Fruit fly (Drosophila melanogaster) whole organism, embryonic: ENCODE results near the gene CG13081.
A peak's percentile ranks its signal among the peaks of the same experiment; 100 is the strongest.

Experiments
- Atf-2 ChIP-seq: fragments of 200-800 bp; sonication (Bioruptor generic); optimal IDR thresholded peaks from 2 replicates; lab custom pipeline; 2016; ENCODE audit warnings: missing biosample characterization, missing genetic modification characterization
- Atf3 ChIP-seq: fragments of 200-800 bp; sonication (Bioruptor generic); optimal IDR thresholded peaks from 3 replicates; lab custom pipeline; 2016; ENCODE audit warnings: missing biosample characterization, missing genetic modification characterization
- Awh ChIP-seq: fragments of 200-800 bp; sonication (Bioruptor generic); IDR thresholded peaks from 2 replicates; pipeline ENCODE4, ENCODE4 v1.3.6; 2022; ENCODE audit warnings: missing biosample characterization, missing genetic modification characterization
- CG11504 ChIP-seq: fragments of 200-800 bp; sonication (Bioruptor generic); optimal IDR thresholded peaks from 3 replicates; lab custom pipeline; 2019; ENCODE audit warnings: missing biosample characterization, mild to moderate bottlenecking, missing genetic modification characterization, moderate library complexity
- CG13775 ChIP-seq: fragments of 200-800 bp; sonication (Bioruptor generic); optimal IDR thresholded peaks from 3 replicates; lab custom pipeline; 2017; ENCODE audit warnings: missing biosample characterization, mild to moderate bottlenecking, missing genetic modification characterization
- CG15073 ChIP-seq: fragments of 200-800 bp; sonication (Bioruptor generic); optimal IDR thresholded peaks from 2 replicates; lab custom pipeline; 2016; ENCODE audit warnings: missing biosample characterization, missing genetic modification characterization
- CG1792 ChIP-seq: fragments of 200-800 bp; sonication (Bioruptor generic); optimal IDR thresholded peaks from 2 replicates; lab custom pipeline; 2016; ENCODE audit warnings: missing biosample characterization, missing genetic modification characterization
- CG18262 ChIP-seq: fragments of 200-800 bp; optimal IDR thresholded peaks from 3 replicates; lab custom pipeline; 2019; ENCODE audit warnings: missing biosample characterization, mild to moderate bottlenecking, missing genetic modification characterization, moderate library complexity
- CG2712 ChIP-seq: fragments of 200-800 bp; optimal IDR thresholded peaks from 3 replicates; lab custom pipeline; 2019; ENCODE audit warnings: missing biosample characterization, mild to moderate bottlenecking, missing genetic modification characterization, moderate library complexity
- CG4328 ChIP-seq: fragments of 200-800 bp; sonication (Bioruptor generic); optimal IDR thresholded peaks from 3 replicates; lab custom pipeline; 2017; ENCODE audit warnings: missing biosample characterization, missing genetic modification reagents, missing genetic modification characterization
- CG4730 ChIP-seq: fragments of 200-800 bp; sonication (Bioruptor generic); IDR thresholded peaks from 2 replicates; pipeline ENCODE4 v1.3.6; 2022; ENCODE audit warnings: missing biosample characterization, missing genetic modification characterization
- CG4820 ChIP-seq: fragments of 200-800 bp; sonication (Bioruptor generic); optimal IDR thresholded peaks from 3 replicates; lab custom pipeline; 2016; ENCODE audit warnings: missing biosample characterization, missing genetic modification characterization
- CG6175 ChIP-seq: fragments of 200-800 bp; sonication (Bioruptor generic); IDR thresholded peaks from 3 replicates; pipeline ENCODE4 v1.3.6; 2022; ENCODE audit warnings: missing biosample characterization, missing genetic modification characterization
- CG8944 ChIP-seq: fragments of 200-800 bp; sonication (Bioruptor generic); optimal IDR thresholded peaks from 3 replicates; lab custom pipeline; 2016; ENCODE audit warnings: missing biosample characterization, missing genetic modification characterization
- D ChIP-seq, 2 experiments: fragments of 200-800 bp in 1 of 2; fragments of >200 bp in 1 of 2; sonication (Bioruptor generic) in 1 of 2; optimal IDR thresholded peaks; 2 replicates in 1 of 2; 3 replicates in 1 of 2; lab custom pipeline; 2017; ENCODE audit warnings: mild to moderate bottlenecking in 1 of 2, missing biosample characterization in 1 of 2, missing genetic modification characterization in 1 of 2, missing genetic modification reagents in 1 of 2
- D19B ChIP-seq: fragments of 200-800 bp; sonication (Bioruptor generic); optimal IDR thresholded peaks from 2 replicates; lab custom pipeline; 2017; ENCODE audit warnings: missing biosample characterization, mild to moderate bottlenecking, missing genetic modification characterization
- Doc3 ChIP-seq: fragments of 200-800 bp; sonication (Bioruptor generic); IDR thresholded peaks from 3 replicates; pipeline ENCODE4 v1.3.6; 2022; ENCODE audit warnings: missing biosample characterization, missing genetic modification characterization; ENCODE audit not compliant: partially characterized antibody
- Dref ChIP-seq: fragments of 200-800 bp; sonication (Bioruptor generic); IDR thresholded peaks from 2 replicates; pipeline ENCODE4 v1.3.6; 2022; ENCODE audit warnings: missing biosample characterization, missing genetic modification characterization
- Eip74EF ChIP-seq, 2 experiments: fragments of 200-800 bp in 1 of 2; fragments of >200 bp in 1 of 2; sonication (Bioruptor generic) in 1 of 2; optimal IDR thresholded peaks; 2 replicates each; lab custom pipeline; 2017 to 2019; ENCODE audit warnings: missing biosample characterization in 2 of 2, missing genetic modification characterization in 2 of 2, mild to moderate bottlenecking in 1 of 2, moderate library complexity in 1 of 2
- Ets65A ChIP-seq: fragments of 200-800 bp; sonication (Bioruptor generic); peaks from one replicate; lab custom pipeline; 2016; ENCODE audit warnings: missing biosample characterization, missing genetic modification characterization
- H15 ChIP-seq: fragments of 200-800 bp; sonication (Bioruptor generic); IDR thresholded peaks from 3 replicates; pipeline ENCODE4 v1.3.6; 2022; ENCODE audit warnings: missing biosample characterization, missing genetic modification characterization
- HmgZ ChIP-seq: fragments of 200-800 bp; sonication (Bioruptor generic); optimal IDR thresholded peaks from 2 replicates; lab custom pipeline; 2018; ENCODE audit warnings: missing biosample characterization, mild to moderate bottlenecking, missing genetic modification characterization
- Nf-YC ChIP-seq: fragments of 200-800 bp; optimal IDR thresholded peaks from 3 replicates; lab custom pipeline; 2019; ENCODE audit warnings: missing biosample characterization, mild to moderate bottlenecking, missing genetic modification characterization, moderate library complexity
- PHDP ChIP-seq: fragments of 200-800 bp; sonication (Bioruptor generic); optimal IDR thresholded peaks from 3 replicates; lab custom pipeline; 2018; ENCODE audit warnings: missing biosample characterization, mild to moderate bottlenecking, missing genetic modification characterization, moderate library complexity
- Pdp1 ChIP-seq, 2 experiments: fragments of 200-800 bp; sonication (Bioruptor generic); optimal IDR thresholded peaks; 3 replicates each; lab custom pipeline; 2016; ENCODE audit warnings: missing biosample characterization in 2 of 2, missing genetic modification characterization in 2 of 2, mild to moderate bottlenecking in 1 of 2, moderate library complexity in 1 of 2
- Taf1 ChIP-seq: fragments of 200-800 bp; sonication (Bioruptor generic); IDR thresholded peaks from 2 replicates; pipeline ENCODE4 v1.3.6; 2022; ENCODE audit warnings: missing biosample characterization, missing genetic modification characterization
- YL-1 ChIP-seq: fragments of 200-800 bp; sonication (Bioruptor generic); optimal IDR thresholded peaks from 3 replicates; lab custom pipeline; 2017; ENCODE audit warnings: missing biosample characterization, mild to moderate bottlenecking, missing genetic modification characterization
- ara ChIP-seq: fragments of 200-800 bp; sonication (Bioruptor generic); IDR thresholded peaks from 2 replicates; pipeline ENCODE4 v1.3.6; 2022; ENCODE audit warnings: missing biosample characterization, missing genetic modification characterization
- bigmax ChIP-seq: fragments of 200-800 bp; sonication (Bioruptor generic); optimal IDR thresholded peaks from 2 replicates; lab custom pipeline; 2018; ENCODE audit warnings: missing biosample characterization, mild to moderate bottlenecking, missing genetic modification characterization
- crc ChIP-seq: fragments of 200-800 bp; sonication (Bioruptor generic); optimal IDR thresholded peaks from 2 replicates; lab custom pipeline; 2016; ENCODE audit warnings: missing biosample characterization, missing genetic modification characterization
- croc ChIP-seq: fragments of 200-800 bp; sonication (Bioruptor generic); conservative IDR thresholded peaks from 3 replicates; pipeline ENCODE4 v1.3.6; 2022; ENCODE audit warnings: missing biosample characterization, missing genetic modification characterization
- dati ChIP-seq: fragments of 200-800 bp; sonication (Bioruptor generic); IDR thresholded peaks from 2 replicates; pipeline ENCODE4 v1.3.6; 2022; ENCODE audit warnings: missing biosample characterization, missing genetic modification characterization
- ftz-f1 ChIP-seq: fragments of 200-800 bp; sonication (Bioruptor generic); optimal IDR thresholded peaks from 2 replicates; lab custom pipeline; 2016; ENCODE audit warnings: missing biosample characterization, missing genetic modification characterization
- hbn ChIP-seq: fragments of 200-800 bp; sonication (Bioruptor generic); IDR thresholded peaks from 2 replicates; pipeline ENCODE4 v1.3.6; 2022; ENCODE audit warnings: missing biosample characterization, missing genetic modification characterization; ENCODE audit not compliant: partially characterized antibody
- jumu ChIP-seq: fragments of 200-800 bp; sonication (Bioruptor generic); optimal IDR thresholded peaks from 3 replicates; lab custom pipeline; 2016; ENCODE audit warnings: missing biosample characterization, missing genetic modification characterization
- ken ChIP-seq: fragments of 200-800 bp; sonication (Bioruptor generic); IDR thresholded peaks from 3 replicates; pipeline ENCODE4 v1.3.6; 2022; ENCODE audit warnings: missing biosample characterization, missing genetic modification characterization
- mirr ChIP-seq: fragments of 200-800 bp; sonication (Bioruptor generic); optimal IDR thresholded peaks from 3 replicates; lab custom pipeline; 2018; ENCODE audit warnings: missing biosample characterization, mild to moderate bottlenecking, missing genetic modification characterization
- org-1 ChIP-seq: fragments of 200-800 bp; sonication (Bioruptor generic); optimal IDR thresholded peaks from 2 replicates; lab custom pipeline; 2017; ENCODE audit warnings: missing biosample characterization, missing genetic modification characterization
- pnt ChIP-seq: fragments of 200-800 bp; sonication (Bioruptor generic); optimal IDR thresholded peaks from 3 replicates; lab custom pipeline; 2016; ENCODE audit warnings: missing biosample characterization, missing genetic modification characterization
- sim ChIP-seq: fragments of 200-800 bp; sonication (Bioruptor generic); IDR thresholded peaks from 2 replicates; pipeline ENCODE4 v1.3.6; 2022; ENCODE audit warnings: missing biosample characterization, missing genetic modification characterization
- sima ChIP-seq: fragments of 200-800 bp; sonication (Bioruptor generic); optimal IDR thresholded peaks from 2 replicates; lab custom pipeline; 2016; ENCODE audit warnings: missing biosample characterization, missing genetic modification characterization
- slbo ChIP-seq: fragments of 200-800 bp; sonication (Bioruptor generic); IDR thresholded peaks from 2 replicates; pipeline ENCODE4 v1.3.6; 2022; ENCODE audit warnings: missing biosample characterization, missing genetic modification characterization
- slou ChIP-seq: fragments of 200-800 bp; sonication (Bioruptor generic); optimal IDR thresholded peaks from 3 replicates; lab custom pipeline; 2016; ENCODE audit warnings: missing biosample characterization, missing genetic modification characterization
- tgo ChIP-seq: fragments of 200-800 bp; sonication (Bioruptor generic); IDR thresholded peaks from 3 replicates; pipeline ENCODE4 v1.3.6; 2022; ENCODE audit warnings: missing biosample characterization, missing genetic modification characterization
- tll ChIP-seq, 2 experiments: fragments of 200-800 bp in 1 of 2; fragments of >200 bp in 1 of 2; sonication (Bioruptor generic) in 1 of 2; optimal IDR thresholded peaks; 2 replicates each; lab custom pipeline; 2017 to 2019; ENCODE audit warnings: missing biosample characterization in 2 of 2, missing genetic modification characterization in 2 of 2, mild to moderate bottlenecking in 1 of 2, moderate library complexity in 1 of 2
- tup ChIP-seq: fragments of 200-800 bp; sonication (Bioruptor generic); optimal IDR thresholded peaks from 2 replicates; lab custom pipeline; 2016; ENCODE audit warnings: missing biosample characterization, mild to moderate bottlenecking, missing genetic modification characterization, moderate library complexity
- twi ChIP-seq: fragments of 200-800 bp; optimal IDR thresholded peaks from 2 replicates; lab custom pipeline; 2019; ENCODE audit warnings: missing biosample characterization, mild to moderate bottlenecking, missing genetic modification characterization, moderate library complexity
- tx ChIP-seq: fragments of 200-800 bp; sonication (Bioruptor generic); optimal IDR thresholded peaks from 2 replicates; lab custom pipeline; 2016; ENCODE audit warnings: missing biosample characterization, missing genetic modification characterization
- vfl ChIP-seq: fragments of 200-800 bp; sonication (Bioruptor generic); optimal IDR thresholded peaks from 2 replicates; lab custom pipeline; 2016; ENCODE audit warnings: missing biosample characterization, missing genetic modification characterization

CG13081 gene

dm6 chr2L:19492934-19493686, 47.3 kb upstream of the CG13081 start, which contains the start of the genes swm and Ctu2 (continued):
- TF ChIP-seq CG11504 (tag; lab: Kevin White, UChicago) (no peak), CG1792 (GFP tag; lab: Kevin White, UChicago) (no peak), Nf-YC (tag; lab: Kevin White, UChicago) (peak; percentile 77), CG13775 (GFP tag; lab: Kevin White, UChicago) (peak; percentile 55), tup (no peak), Taf1 (GFP tag; lab: Robert Waterston, UW) (no peak; the same call in 1 of the 2 replicates), CG2712 (peak; percentile 81), CG4730 (GFP tag; lab: Robert Waterston, UW) (no peak), H15 (GFP tag; lab: Robert Waterston, UW) (no peak), hbn (peak; percentile 66), ftz-f1 (peak; percentile 92), twi (tag; lab: Kevin White, UChicago) (peak; percentile 74), pnt (GFP tag; lab: Kevin White, UChicago) (no peak), Doc3 (GFP tag; lab: Robert Waterston, UW) (peak; percentile 70), Ets65A (GFP tag; lab: Kevin White, UChicago) (no peak), tll (GFP tag; optimal IDR thresholded peaks at IDR 0.05; lab: Kevin White, UChicago) (no peak), sima (GFP tag; lab: Kevin White, UChicago) (no peak), tgo (GFP tag; lab: Robert Waterston, UW) (peak; percentile 42; the same call in 2 of the 3 replicates), crc (GFP tag; lab: Kevin White, UChicago) (no peak), tx (GFP tag; lab: Kevin White, UChicago) (no peak), Awh (GFP tag; lab: Robert Waterston, UW) (no peak), Dref (GFP tag; lab: Robert Waterston, UW) (peak; percentile 81), dati (GFP tag; lab: Robert Waterston, UW) (no peak), slbo (GFP tag; lab: Robert Waterston, UW) (peak; percentile 78), HmgZ (peak; percentile 22), CG8944 (GFP tag; lab: Kevin White, UChicago) (no peak), org-1 (GFP tag; lab: Kevin White, UChicago) (no peak), CG18262 (tag; lab: Kevin White, UChicago) (peak; percentile 73), YL-1 (GFP tag; lab: Kevin White, UChicago) (peak; percentile 93), jumu (GFP tag; lab: Kevin White, UChicago) (no peak), CG4820 (peak; percentile 38), mirr (no peak), PHDP (tag; lab: Kevin White, UChicago) (peak; percentile 75), D (optimal IDR thresholded peaks at IDR 0.05; lab: Kevin White, UChicago) (no peak), D (GFP tag; optimal IDR thresholded peaks at IDR 0.05; lab: Kevin White, UChicago) (peak; percentile 40), Atf-2 (GFP tag; lab: Kevin White, UChicago) (no peak), CG15073 (GFP tag; lab: Kevin White, UChicago) (no peak), CG4328 (GFP tag; lab: Kevin White, UChicago) (peak; percentile 66), Pdp1 (GFP tag; optimal IDR thresholded peaks at IDR 0.05; lab: Kevin White, UChicago) (peak in 1 of 2 experiments; percentile 18), bigmax (GFP tag; lab: Kevin White, UChicago) (no peak), ken (GFP tag; lab: Robert Waterston, UW) (0 out of 3 replicates have a peak, but pooled peaks have one; percentile 33), slou (GFP tag; lab: Kevin White, UChicago) (peak; percentile 34), croc (peak; percentile 29; the same call in 1 of the 3 replicates), ara (GFP tag; lab: Robert Waterston, UW) (no peak), D19B (GFP tag; lab: Kevin White, UChicago) (peak; percentile 46), Eip74EF (GFP tag; optimal IDR thresholded peaks at IDR 0.05; lab: Kevin White, UChicago) (no peak), vfl (GFP tag; lab: Kevin White, UChicago) (peak; percentile 16), Atf3 (no peak), CG6175 (GFP tag; lab: Robert Waterston, UW) (no peak), sim (GFP tag; lab: Robert Waterston, UW) (no peak)
